Fruit fly (Drosophila melanogaster) whole organism, embryonic: ENCODE data around the gene CG43168.

Experiments used
- B-H1 ChIP-seq: fragments of 200-800 bp; sonication (Bioruptor generic); IDR thresholded peaks from 3 replicates; pipeline ENCODE4 v1.3.6; 2022; ENCODE audit warnings: missing biosample characterization, missing genetic modification characterization
- CG10959 ChIP-seq: fragments of 200-800 bp; sonication (Bioruptor generic); IDR thresholded peaks from 2 replicates; pipeline ENCODE4 v1.3.6; 2022; ENCODE audit warnings: missing biosample characterization, missing genetic modification characterization
- CG10979 ChIP-seq: fragments of 200-800 bp; sonication (Bioruptor generic); optimal IDR thresholded peaks from 2 replicates; lab custom pipeline; 2018; ENCODE audit warnings: missing biosample characterization, mild to moderate bottlenecking, missing genetic modification characterization, moderate library complexity
- CG11504 ChIP-seq: fragments of 200-800 bp; sonication (Bioruptor generic); optimal IDR thresholded peaks from 3 replicates; lab custom pipeline; 2019; ENCODE audit warnings: missing biosample characterization, mild to moderate bottlenecking, missing genetic modification characterization, moderate library complexity
- CG13624 ChIP-seq: fragments of 200-800 bp; sonication (Bioruptor generic); optimal IDR thresholded peaks from 2 replicates; lab custom pipeline; 2016; ENCODE audit warnings: missing biosample characterization, missing genetic modification characterization
- CG1603 ChIP-seq: fragments of 200-800 bp; sonication (Bioruptor generic); optimal IDR thresholded peaks from 2 replicates; lab custom pipeline; 2019; ENCODE audit warnings: missing biosample characterization, mild to moderate bottlenecking, missing genetic modification characterization, moderate library complexity
- CG17912 ChIP-seq: fragments of 200-800 bp; sonication (Bioruptor generic); optimal IDR thresholded peaks from 2 replicates; lab custom pipeline; 2018; ENCODE audit warnings: missing biosample characterization, mild to moderate bottlenecking, missing genetic modification characterization
- CG18599 ChIP-seq: fragments of 200-800 bp; sonication (Bioruptor generic); optimal IDR thresholded peaks from 3 replicates; lab custom pipeline; 2017; ENCODE audit warnings: missing biosample characterization, missing genetic modification characterization, mild to moderate bottlenecking, moderate library complexity, missing genetic modification reagents
- CG2202 ChIP-seq: fragments of 200-800 bp; sonication (Bioruptor generic); optimal IDR thresholded peaks from 2 replicates; lab custom pipeline; 2018; ENCODE audit warnings: missing biosample characterization, mild to moderate bottlenecking, missing genetic modification characterization
- CG2875 ChIP-seq: fragments of 200-800 bp; sonication (Bioruptor generic); optimal IDR thresholded peaks from 2 replicates; lab custom pipeline; 2017; ENCODE audit warnings: missing biosample characterization, mild to moderate bottlenecking, missing genetic modification characterization, missing genetic modification reagents
- CG34422 ChIP-seq: fragments of 200-800 bp; sonication (Bioruptor generic); IDR thresholded peaks from 3 replicates; pipeline ENCODE4 v1.3.6; 2022; ENCODE audit warnings: missing biosample characterization, missing genetic modification characterization
- CG3726 ChIP-seq: fragments of 200-800 bp; sonication (Bioruptor generic); IDR thresholded peaks from 3 replicates; pipeline ENCODE4, ENCODE4 v1.3.6; 2022; ENCODE audit warnings: missing biosample characterization, missing genetic modification characterization
- CG4282 ChIP-seq: fragments of 200-800 bp; sonication (Bioruptor generic); optimal IDR thresholded peaks from 2 replicates; lab custom pipeline; 2016; ENCODE audit warnings: missing biosample characterization, missing genetic modification characterization
- CG6683 ChIP-seq: fragments of 200-800 bp; sonication (Bioruptor generic); optimal IDR thresholded peaks from 2 replicates; lab custom pipeline; 2017; ENCODE audit warnings: missing biosample characterization, mild to moderate bottlenecking, missing genetic modification characterization, missing genetic modification reagents
- CG6813 ChIP-seq: fragments of 200-800 bp; sonication (Bioruptor generic); optimal IDR thresholded peaks from 2 replicates; lab custom pipeline; 2017; ENCODE audit warnings: missing biosample characterization, missing genetic modification characterization, mild to moderate bottlenecking, moderate library complexity, missing genetic modification reagents
- CG7372 ChIP-seq: fragments of 200-800 bp; sonication (Bioruptor generic); IDR thresholded peaks from 2 replicates; pipeline ENCODE4 v1.3.6; 2022; ENCODE audit warnings: missing biosample characterization, missing genetic modification characterization
- CG9437 ChIP-seq: fragments of 200-800 bp; sonication (Bioruptor generic); optimal IDR thresholded peaks from 2 replicates; lab custom pipeline; 2018; ENCODE audit warnings: missing biosample characterization, mild to moderate bottlenecking, missing genetic modification characterization
- CrebB ChIP-seq: fragments of 200-800 bp; sonication (Bioruptor generic); optimal IDR thresholded peaks from 3 replicates; lab custom pipeline; 2018; ENCODE audit warnings: missing biosample characterization, mild to moderate bottlenecking, missing genetic modification characterization
- Dfd ChIP-seq, 2 experiments: fragments of >200 bp; optimal IDR thresholded peaks; 2 replicates each; lab custom pipeline; 2017; ENCODE audit warnings: missing biosample characterization in 2 of 2, missing genetic modification characterization in 2 of 2
- Dref ChIP-seq: fragments of 200-800 bp; sonication (Bioruptor generic); IDR thresholded peaks from 2 replicates; pipeline ENCODE4 v1.3.6; 2022; ENCODE audit warnings: missing biosample characterization, missing genetic modification characterization
- Fer2 ChIP-seq: fragments of 200-800 bp; sonication (Bioruptor generic); optimal IDR thresholded peaks from 2 replicates; lab custom pipeline; 2018; ENCODE audit warnings: missing biosample characterization, mild to moderate bottlenecking, missing genetic modification characterization, moderate library complexity
- Fer3 ChIP-seq: fragments of 200-800 bp; sonication (Bioruptor generic); optimal IDR thresholded peaks from 2 replicates; lab custom pipeline; 2018; ENCODE audit warnings: missing biosample characterization, mild to moderate bottlenecking, missing genetic modification characterization, moderate library complexity
- Hey ChIP-seq: fragments of 200-800 bp; sonication (Bioruptor generic); optimal IDR thresholded peaks from 3 replicates; lab custom pipeline; 2018; ENCODE audit warnings: missing biosample characterization, mild to moderate bottlenecking, missing genetic modification characterization
- Med ChIP-seq: fragments of 200-800 bp; sonication (Bioruptor generic); peaks from one replicate; lab custom pipeline; 2016; ENCODE audit warnings: missing biosample characterization, missing genetic modification characterization, mild to moderate bottlenecking, inconsistent platforms, moderate library complexity
- Xrp1 ChIP-seq: fragments of 200-800 bp; sonication (Bioruptor generic); IDR thresholded peaks from 2 replicates; pipeline ENCODE4 v1.3.6; 2022; ENCODE audit warnings: missing biosample characterization, missing genetic modification characterization
- ato ChIP-seq: fragments of 200-800 bp; sonication (Bioruptor generic); IDR thresholded peaks from 2 replicates; pipeline ENCODE4 v1.3.6; 2022; ENCODE audit warnings: missing biosample characterization, missing genetic modification characterization; ENCODE audit not compliant: partially characterized antibody
- bsh ChIP-seq, 2 experiments: fragments of 200-800 bp; sonication (Bioruptor generic); optimal IDR thresholded peaks; 2 replicates each; lab custom pipeline; 2017 to 2018; ENCODE audit warnings: mild to moderate bottlenecking in 2 of 2, missing biosample characterization in 2 of 2, missing genetic modification characterization in 2 of 2, moderate library complexity in 1 of 2
- crp ChIP-seq, 2 experiments: fragments of 200-800 bp; sonication (Bioruptor generic); optimal IDR thresholded peaks; 2 replicates in 1 of 2; 3 replicates in 1 of 2; lab custom pipeline; 2017; ENCODE audit warnings: missing biosample characterization in 2 of 2, missing genetic modification characterization in 2 of 2, mild to moderate bottlenecking in 1 of 2, moderate library complexity in 1 of 2
- dan ChIP-seq: fragments of 200-800 bp; sonication (Bioruptor generic); IDR thresholded peaks from 2 replicates; pipeline ENCODE4 v1.3.6; 2022; ENCODE audit warnings: missing biosample characterization, missing genetic modification characterization
- dmrt11E ChIP-seq: fragments of 200-800 bp; sonication (Bioruptor generic); optimal IDR thresholded peaks from 3 replicates; lab custom pipeline; 2018; ENCODE audit warnings: missing biosample characterization, mild to moderate bottlenecking, missing genetic modification characterization, moderate library complexity
- emc ChIP-seq: fragments of 200-800 bp; sonication (Bioruptor generic); optimal IDR thresholded peaks from 2 replicates; lab custom pipeline; 2016; ENCODE audit warnings: missing biosample characterization, missing genetic modification characterization
- gcm2 ChIP-seq: fragments of 200-800 bp; sonication (Bioruptor generic); optimal IDR thresholded peaks from 2 replicates; lab custom pipeline; 2016; ENCODE audit warnings: missing biosample characterization, missing genetic modification characterization
- hbn ChIP-seq: fragments of 200-800 bp; sonication (Bioruptor generic); IDR thresholded peaks from 2 replicates; pipeline ENCODE4 v1.3.6; 2022; ENCODE audit warnings: missing biosample characterization, missing genetic modification characterization; ENCODE audit not compliant: partially characterized antibody
- kay ChIP-seq: fragments of 200-800 bp; sonication (Bioruptor generic); optimal IDR thresholded peaks from 2 replicates; lab custom pipeline; 2016; ENCODE audit warnings: missing biosample characterization, missing genetic modification characterization
- lola ChIP-seq, 3 experiments: fragments of >200 bp in 2 of 3; fragments of 200-800 bp in 1 of 3; sonication (Bioruptor generic) in 1 of 3; optimal IDR thresholded peaks; 2 replicates each; lab custom pipeline; 2017 to 2019; ENCODE audit warnings: missing biosample characterization in 3 of 3, missing genetic modification characterization in 3 of 3, mild to moderate bottlenecking in 1 of 3, moderate library complexity in 1 of 3
- lov ChIP-seq, 2 experiments: fragments of 200-800 bp in 1 of 2; fragments of >200 bp in 1 of 2; sonication (Bioruptor generic) in 1 of 2; IDR thresholded peaks in 1 of 2; optimal IDR thresholded peaks in 1 of 2; 2 replicates in 1 of 2; 3 replicates in 1 of 2; pipeline versions ENCODE4 v1.3.6 to Lab custom; 2017 to 2022; ENCODE audit warnings: missing biosample characterization in 1 of 2, missing genetic modification characterization in 1 of 2
- onecut ChIP-seq: fragments of 200-800 bp; sonication (Bioruptor generic); IDR thresholded peaks from 2 replicates; pipeline ENCODE4 v1.3.6; 2022; ENCODE audit warnings: missing biosample characterization, missing genetic modification characterization
- p53 ChIP-seq: fragments of 200-800 bp; sonication (Bioruptor generic); optimal IDR thresholded peaks from 2 replicates; lab custom pipeline; 2016; ENCODE audit warnings: missing biosample characterization, missing genetic modification characterization
- pan ChIP-seq, 4 experiments: fragments of >200 bp in 3 of 4; fragments of 200-800 bp in 1 of 4; sonication (Bioruptor generic) in 1 of 4; optimal IDR thresholded peaks in 3 of 4; IDR thresholded peaks in 1 of 4; 2 replicates each; pipeline versions ENCODE4 v1.3.6 to Lab custom; 2017 to 2022; ENCODE audit warnings: missing biosample characterization in 2 of 4, missing genetic modification characterization in 2 of 4, mixed read lengths in 1 of 4
- pb ChIP-seq: fragments of 200-800 bp; sonication (Bioruptor generic); optimal IDR thresholded peaks from 3 replicates; lab custom pipeline; 2016; ENCODE audit warnings: missing biosample characterization, missing genetic modification characterization
- pzg ChIP-seq: fragments of 200-800 bp; sonication (Bioruptor generic); optimal IDR thresholded peaks from 3 replicates; lab custom pipeline; 2018; ENCODE audit warnings: missing biosample characterization, mild to moderate bottlenecking, missing genetic modification characterization, moderate library complexity
- sim ChIP-seq: fragments of 200-800 bp; sonication (Bioruptor generic); IDR thresholded peaks from 2 replicates; pipeline ENCODE4 v1.3.6; 2022; ENCODE audit warnings: missing biosample characterization, missing genetic modification characterization
- tap ChIP-seq: fragments of 200-800 bp; optimal IDR thresholded peaks from 3 replicates; lab custom pipeline; 2019; ENCODE audit warnings: missing biosample characterization, mild to moderate bottlenecking, missing genetic modification characterization, moderate library complexity
- trem ChIP-seq: fragments of 200-800 bp; optimal IDR thresholded peaks from 3 replicates; lab custom pipeline; 2019; ENCODE audit warnings: missing biosample characterization, mild to moderate bottlenecking, missing genetic modification characterization, moderate library complexity
- twi ChIP-seq: fragments of 200-800 bp; optimal IDR thresholded peaks from 2 replicates; lab custom pipeline; 2019; ENCODE audit warnings: missing biosample characterization, mild to moderate bottlenecking, missing genetic modification characterization, moderate library complexity
- vfl ChIP-seq: fragments of 200-800 bp; sonication (Bioruptor generic); optimal IDR thresholded peaks from 2 replicates; lab custom pipeline; 2016; ENCODE audit warnings: missing biosample characterization, missing genetic modification characterization
- zen2 ChIP-seq: fragments of 200-800 bp; sonication (Bioruptor generic); IDR thresholded peaks from 3 replicates; pipeline ENCODE4 v1.3.6; 2022; ENCODE audit warnings: missing biosample characterization, missing genetic modification characterization; ENCODE audit not compliant: partially characterized antibody
- zf30C ChIP-seq: fragments of 200-800 bp; sonication (Bioruptor generic); optimal IDR thresholded peaks from 3 replicates; lab custom pipeline; 2018; ENCODE audit warnings: missing biosample characterization, mild to moderate bottlenecking, missing genetic modification characterization

The CG43168 gene

DNA sequence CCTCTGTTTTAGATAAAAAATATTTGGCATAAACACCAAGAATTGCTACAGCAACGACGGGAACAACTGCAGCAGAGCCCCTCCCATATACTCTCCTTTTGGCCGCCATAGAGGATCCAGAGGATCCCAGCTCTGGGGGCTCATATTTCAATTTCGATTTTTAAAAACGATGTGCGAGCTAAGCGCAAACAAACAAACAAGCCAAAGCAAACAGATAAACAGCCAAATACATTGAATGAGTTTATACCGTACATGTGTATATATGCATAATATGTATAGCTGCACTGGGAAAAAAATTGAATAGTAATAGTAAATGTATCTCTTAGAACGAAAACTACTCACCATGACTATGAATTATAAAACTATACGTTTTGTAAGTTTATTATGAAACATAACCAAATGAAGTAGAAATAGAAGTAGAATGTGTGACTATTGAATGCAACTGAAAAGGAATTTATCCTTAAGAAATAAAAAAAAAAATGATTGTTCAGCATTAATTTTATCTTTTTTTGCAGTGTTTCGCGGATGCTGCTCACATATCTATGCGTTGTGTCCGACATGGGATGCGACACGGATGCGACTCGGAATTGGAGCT lies 36.5 kb downstream of the CG43168 start (continued):
- peak; percentile 25 for TF ChIP-seq CG2202 (tag; lab: Kevin White, UChicago)
- TF ChIP-seq hbn, result no peak
- no peak for TF ChIP-seq CG9437
- TF ChIP-seq CG4282, result no peak
- no peak for TF ChIP-seq sim (GFP tag; lab: Robert Waterston, UW)
- TF ChIP-seq vfl, result no peak
- TF ChIP-seq CG1603 (tag; lab: Kevin White, UChicago), result peak; percentile 11
- TF ChIP-seq dan (GFP tag; lab: Robert Waterston, UW), result no peak
- no peak for TF ChIP-seq Hey (tag; lab: Kevin White, UChicago)
- TF ChIP-seq kay (GFP tag; lab: Kevin White, UChicago), result no peak
- TF ChIP-seq CG10959, result no peak
- peak; percentile 31 for TF ChIP-seq Med
- TF ChIP-seq CG11504, result no peak
- TF ChIP-seq CG13624, result no peak
- no peak for TF ChIP-seq ato
- peak; percentile 16 for TF ChIP-seq CG10979 (tag; lab: Kevin White, UChicago)
- TF ChIP-seq CrebB (tag; lab: Kevin White, UChicago), result no peak
- no peak for TF ChIP-seq Dref (GFP tag; lab: Robert Waterston, UW)
- TF ChIP-seq Fer3, result no peak
- no peak for TF ChIP-seq Fer2 (tag; lab: Kevin White, UChicago)
- TF ChIP-seq CG2875 (GFP tag; lab: Kevin White, UChicago), result peak; percentile 15
- TF ChIP-seq CG6813 (GFP tag; lab: Kevin White, UChicago), result peak; percentile 9
- no peak for TF ChIP-seq pzg
- no peak for TF ChIP-seq gcm2 (GFP tag; lab: Kevin White, UChicago)
- no peak for TF ChIP-seq p53 (GFP tag; lab: Kevin White, UChicago)
- peak; percentile 34; the same call in 1 of the 2 replicates for TF ChIP-seq Xrp1 (GFP tag; lab: Robert Waterston, UW)
- TF ChIP-seq onecut (GFP tag; lab: Robert Waterston, UW), result no peak
- TF ChIP-seq CG7372 (GFP tag; lab: Robert Waterston, UW), result no peak
- no peak for TF ChIP-seq B-H1
- no peak for TF ChIP-seq crp (GFP tag; optimal IDR thresholded peaks at IDR 0.05; lab: Kevin White, UChicago)
- TF ChIP-seq tap (tag; lab: Kevin White, UChicago), result no peak
- peak in 1 of 3 experiments; percentile 33 for TF ChIP-seq lola (GFP tag; optimal IDR thresholded peaks at IDR 0.05; lab: Kevin White, UChicago)
- TF ChIP-seq CG17912 (GFP tag; lab: Kevin White, UChicago), result no peak
- no peak for TF ChIP-seq CG18599 (GFP tag; lab: Kevin White, UChicago)
- no peak for TF ChIP-seq twi (tag; lab: Kevin White, UChicago)
- TF ChIP-seq pan (optimal IDR thresholded peaks at IDR 0.05; lab: Kevin White, UChicago), result no peak
- TF ChIP-seq pan (GFP tag; optimal IDR thresholded peaks at IDR 0.05 in 1 of 2, IDR thresholded peaks at IDR 0.05 in 1 of 2), result no peak
- TF ChIP-seq Dfd (GFP tag; optimal IDR thresholded peaks at IDR 0.05; lab: Kevin White, UChicago), result no peak
- 0 out of 3 replicates have a peak, but pooled peaks have one; percentile 43 for TF ChIP-seq CG3726 (GFP tag; lab: Robert Waterston, UW)
- TF ChIP-seq bsh (GFP tag; optimal IDR thresholded peaks at IDR 0.05; lab: Kevin White, UChicago), result no peak
- no peak for TF ChIP-seq CG6683 (GFP tag; lab: Kevin White, UChicago)
- TF ChIP-seq CG34422 (GFP tag; lab: Robert Waterston, UW), result no peak
- peak; percentile 3 for TF ChIP-seq trem (tag; lab: Kevin White, UChicago)
- no peak for TF ChIP-seq lov (optimal IDR thresholded peaks at IDR 0.05; lab: Kevin White, UChicago)
- TF ChIP-seq lov (GFP tag; IDR thresholded peaks at IDR 0.05; lab: Robert Waterston, UW), result no peak
- TF ChIP-seq zen2 (GFP tag; lab: Robert Waterston, UW), result no peak
- no peak for TF ChIP-seq emc
- TF ChIP-seq dmrt11E, result peak; percentile 32
- no peak for TF ChIP-seq pb (GFP tag; lab: Kevin White, UChicago)
- peak; percentile 3 for TF ChIP-seq zf30C (GFP tag; lab: Kevin White, UChicago)
